Worm (Caenorhabditis elegans): ENCODE data around the gene col-149.

col-149 gene

DNA sequence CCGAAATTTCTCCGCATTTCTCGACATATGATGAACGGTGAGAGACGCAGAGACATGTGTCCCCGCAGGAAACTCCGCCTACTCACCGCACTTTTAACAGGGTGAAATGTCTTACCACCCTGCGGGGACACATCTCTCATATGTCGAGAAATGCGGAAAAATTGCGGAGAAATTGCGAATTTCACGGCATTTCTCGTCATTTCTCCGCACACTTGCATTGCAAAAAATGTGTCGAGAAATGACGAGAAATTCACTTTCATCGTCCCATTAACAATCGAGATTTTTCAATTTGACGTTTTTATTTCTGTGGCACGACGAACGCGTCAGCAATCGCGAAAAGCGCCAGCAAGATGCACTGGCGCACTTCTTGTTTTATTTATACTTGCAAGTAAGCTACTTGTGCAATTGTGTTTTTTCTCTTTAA, 49.2 kb upstream of the col-149 start, which contains the start of gene K07C5.13 (continued):
- TF ChIP-seq hrde-1 (tag; optimal IDR thresholded peaks at IDR 0.05; ENCODE audit: borderline replicate concordance) (peak; percentile 29), dox-1 (GFP tag; IDR thresholded peaks at IDR 0.05) (peak; percentile 99), tbp1 (GFP tag; optimal IDR thresholded peaks at IDR 0.05) (peak; percentile 73), xnd-1 (tag; optimal IDR thresholded peaks at IDR 0.05) (peak; percentile 25), F52B5.7 (tag; optimal IDR thresholded peaks at IDR 0.05) (peak; percentile 54), ztf-25 (GFP tag; IDR thresholded peaks at IDR 0.05) (0 out of 2 replicates have a peak, but pooled peaks have one; percentile 68), athp-1 (tag; optimal IDR thresholded peaks at IDR 0.05) (peak; percentile 50), lag-1 (GFP tag; IDR thresholded peaks at IDR 0.05) (peak; percentile 83; the same call in 1 of the 2 replicates), ceh-40 (GFP tag; IDR thresholded peaks at IDR 0.05) (0 out of 2 replicates have a peak, but pooled peaks have one; percentile 56), ceh-27 (GFP tag; optimal IDR thresholded peaks at IDR 0.05) (peak; percentile 42), ZK185.1 (tag; optimal IDR thresholded peaks at IDR 0.05; ENCODE audit: poor library complexity, severe bottlenecking) (peak; percentile 43), K11D2.4 (GFP tag; IDR thresholded peaks at IDR 0.05) (peak; percentile 96), chd-7 (tag; optimal IDR thresholded peaks at IDR 0.05) (peak; percentile 75), aptf-3 (GFP tag; IDR thresholded peaks at IDR 0.05) (peak; percentile 81; the same call in 1 of the 2 replicates), madf-3 (GFP tag; IDR thresholded peaks at IDR 0.05) (peak; percentile 93), B0035.1 (tag; optimal IDR thresholded peaks at IDR 0.05) (peak; percentile 67), hmg-20 (GFP tag; IDR thresholded peaks at IDR 0.05) (peak; percentile 83), gei-17 (GFP tag; optimal IDR thresholded peaks at IDR 0.05) (peak; percentile 70), bed-1 (GFP tag; IDR thresholded peaks at IDR 0.05) (0 out of 2 replicates have a peak, but pooled peaks have one; percentile 51), repo-1 (tag; optimal IDR thresholded peaks at IDR 0.05) (peak; percentile 83), tlf-1 (GFP tag; optimal IDR thresholded peaks at IDR 0.05) (peak; percentile 70), madf-10 (tag; optimal IDR thresholded peaks at IDR 0.05) (peak; percentile 38), lin-35 (GFP tag; optimal IDR thresholded peaks at IDR 0.05) (peak in 1 of 3 experiments; percentile 57), pbrm-1 (GFP tag; IDR thresholded peaks at IDR 0.05) (peak; percentile 100), hmg-1.2 (GFP tag; IDR thresholded peaks at IDR 0.05) (peak; percentile 83), C06A6.2 (GFP tag; conservative IDR thresholded peaks at IDR 0.05) (peak; percentile 93), F39B2.1 (GFP tag; IDR thresholded peaks at IDR 0.05) (peak; percentile 100), ztf-18 (tag; optimal IDR thresholded peaks at IDR 0.05) (peak; percentile 96), lin-26 (GFP tag; IDR thresholded peaks at IDR 0.05) (peak; percentile 79), ekl-4 (GFP tag; IDR thresholded peaks at IDR 0.05) (peak; percentile 95), cebp-2 (GFP tag; IDR thresholded peaks at IDR 0.05) (peak; percentile 72; the same call in 1 of the 2 replicates), ztf-28 (GFP tag; IDR thresholded peaks at IDR 0.05) (peak; percentile 88; the same call in 1 of the 2 replicates), let-526 (GFP tag; IDR thresholded peaks at IDR 0.05) (peak; percentile 76; the same call in 1 of the 2 replicates), let-607 (tag; optimal IDR thresholded peaks at IDR 0.05) (peak in 1 of 2 experiments; percentile 0), ceh-91 (GFP tag; IDR thresholded peaks at IDR 0.05) (peak; percentile 89)

DNA sequence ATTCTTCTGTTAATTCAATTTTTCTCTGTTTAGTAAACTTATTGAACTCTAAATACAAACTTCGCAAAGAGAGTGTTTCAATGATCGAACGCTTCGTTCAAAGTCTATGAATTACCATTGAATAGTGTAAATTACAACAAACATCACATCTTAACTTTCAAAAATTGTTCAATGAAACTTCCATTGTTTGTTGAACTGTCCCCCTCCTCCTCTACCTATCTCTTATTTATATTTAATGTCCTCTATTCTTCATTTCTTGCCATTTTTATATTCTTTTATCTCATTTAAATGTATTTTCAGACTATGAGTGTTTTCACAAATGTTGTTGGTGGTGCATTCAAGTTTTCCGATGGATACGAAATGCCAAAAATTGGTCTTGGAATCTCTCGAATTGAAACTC, 46.5 kb upstream of the col-149 start, which contains the start of gene K07C5.2:
TSS of gene K07C5.2 (plus strand) at position 301 of the 400 bp plus-strand sequence.
- TF ChIP-seq ZK185.1 (tag; optimal IDR thresholded peaks at IDR 0.05; ENCODE audit: poor library complexity, severe bottlenecking) (no peak), repo-1 (tag; optimal IDR thresholded peaks at IDR 0.05) (no peak), K11D2.4 (GFP tag; IDR thresholded peaks at IDR 0.05) (no peak), him-1 (tag; optimal IDR thresholded peaks at IDR 0.05) (no peak), egl-44 (GFP tag; IDR thresholded peaks at IDR 0.05) (no peak), mes-4 (tag; optimal IDR thresholded peaks at IDR 0.05) (no peak), K12H6.12 (tag; optimal IDR thresholded peaks at IDR 0.05) (no peak), chd-7 (tag; optimal IDR thresholded peaks at IDR 0.05) (no peak), B0019.2 (GFP tag; conservative IDR thresholded peaks at IDR 0.05) (no peak), nhr-120 (GFP tag; IDR thresholded peaks at IDR 0.05) (no peak), hmg-1.2 (GFP tag; IDR thresholded peaks at IDR 0.05) (no peak)
